Worm (Caenorhabditis elegans): ENCODE data around the gene xdh-1.

ce11 chrIV:14356120-14356519 is 56.6 kb downstream of the xdh-1 start:
- TF ChIP-seq unc-62 (GFP tag; optimal IDR thresholded peaks at IDR 0.05 in 1 of 2) (no peak), unc-62 (tag; optimal IDR thresholded peaks at IDR 0.05) (no peak), dmd-9 (GFP tag; IDR thresholded peaks at IDR 0.05) (no peak), F49E8.2 (tag; optimal IDR thresholded peaks at IDR 0.05; ENCODE audit: borderline replicate concordance) (no peak), R02D3.7 (tag; optimal IDR thresholded peaks at IDR 0.05) (no peak)

Measured in whole organism, L4 larva.